Fruit fly (Drosophila melanogaster) whole organism, prepupa: ENCODE results near the gene CG12984.

Experiments used
- Blimp-1 ChIP-seq: fragments of 200-800 bp; sonication (Bioruptor generic); optimal IDR thresholded peaks from 3 replicates; lab custom pipeline; 2017; ENCODE audit warnings: missing biosample characterization, missing genetic modification characterization, mild to moderate bottlenecking, moderate library complexity, missing genetic modification reagents
- CG10631 ChIP-seq: fragments of 200-800 bp; sonication (Bioruptor generic); optimal IDR thresholded peaks from 2 replicates; lab custom pipeline; 2016; ENCODE audit warnings: missing biosample characterization, missing genetic modification characterization
- CG10669 ChIP-seq: fragments of 200-800 bp; sonication (Bioruptor generic); optimal IDR thresholded peaks from 3 replicates; lab custom pipeline; 2018; ENCODE audit warnings: missing biosample characterization, mild to moderate bottlenecking, missing genetic modification characterization, moderate library complexity
- CG11294 ChIP-seq: fragments of 200-800 bp; sonication (Bioruptor generic); IDR thresholded peaks from 2 replicates; pipeline ENCODE4 v1.3.6; 2022; ENCODE audit warnings: missing biosample characterization, missing genetic modification characterization
- CG11762 ChIP-seq: fragments of 200-800 bp; sonication (Bioruptor generic); optimal IDR thresholded peaks from 3 replicates; lab custom pipeline; 2016; ENCODE audit warnings: missing biosample characterization, missing genetic modification characterization; ENCODE audit not compliant: insufficient read depth
- CG11902 ChIP-seq: fragments of 200-800 bp; sonication (Bioruptor generic); optimal IDR thresholded peaks from 3 replicates; lab custom pipeline; 2016; ENCODE audit warnings: missing biosample characterization, missing genetic modification characterization
- CG1621 ChIP-seq: fragments of 200-800 bp; sonication (Bioruptor generic); optimal IDR thresholded peaks from 3 replicates; lab custom pipeline; 2018; ENCODE audit warnings: missing biosample characterization, mild to moderate bottlenecking, missing genetic modification characterization
- CG16779 ChIP-seq: fragments of 200-800 bp; sonication (Bioruptor generic); optimal IDR thresholded peaks from 3 replicates; lab custom pipeline; 2017; ENCODE audit warnings: missing biosample characterization, mild to moderate bottlenecking, missing genetic modification characterization
- CG3032 ChIP-seq: fragments of 200-800 bp; optimal IDR thresholded peaks from 2 replicates; lab custom pipeline; 2019; ENCODE audit warnings: missing biosample characterization, mild to moderate bottlenecking, missing genetic modification characterization, moderate library complexity
- CG34406 ChIP-seq: fragments of 200-800 bp; sonication (Bioruptor generic); optimal IDR thresholded peaks from 3 replicates; lab custom pipeline; 2016; ENCODE audit warnings: missing biosample characterization, missing genetic modification characterization
- CG3919 ChIP-seq: fragments of 200-800 bp; sonication (Bioruptor generic); optimal IDR thresholded peaks from 3 replicates; lab custom pipeline; 2016; ENCODE audit warnings: missing biosample characterization, missing genetic modification characterization
- CG6163 ChIP-seq: fragments of 200-800 bp; sonication (Bioruptor generic); IDR thresholded peaks from 3 replicates; pipeline ENCODE4 v1.3.6; 2022; ENCODE audit warnings: missing biosample characterization, missing genetic modification characterization
- CG6276 ChIP-seq: fragments of 200-800 bp; sonication (Bioruptor generic); optimal IDR thresholded peaks from 2 replicates; lab custom pipeline; 2017; ENCODE audit warnings: missing biosample characterization, mild to moderate bottlenecking, missing genetic modification characterization
- CG6854 ChIP-seq: fragments of 200-800 bp; sonication (Bioruptor generic); optimal IDR thresholded peaks from 2 replicates; lab custom pipeline; 2017; ENCODE audit warnings: missing biosample characterization, mild to moderate bottlenecking, missing genetic modification characterization
- CG8119 ChIP-seq: fragments of 200-800 bp; sonication (Bioruptor generic); IDR thresholded peaks from 3 replicates; pipeline ENCODE4 v1.3.6; 2022; ENCODE audit warnings: missing biosample characterization, missing genetic modification characterization
- CG8319 ChIP-seq: fragments of 200-800 bp; sonication (Bioruptor generic); optimal IDR thresholded peaks from 3 replicates; lab custom pipeline; 2016; ENCODE audit warnings: missing biosample characterization, missing genetic modification characterization
- CG8632 ChIP-seq: fragments of 200-800 bp; sonication (Bioruptor generic); optimal IDR thresholded peaks from 3 replicates; lab custom pipeline; 2016; ENCODE audit warnings: missing biosample characterization, missing genetic modification characterization
- CG9139 ChIP-seq: fragments of 200-800 bp; sonication (Bioruptor generic); optimal IDR thresholded peaks from 3 replicates; lab custom pipeline; 2017; ENCODE audit warnings: missing biosample characterization, mild to moderate bottlenecking, missing genetic modification characterization
- Eip75B ChIP-seq: fragments of 200-800 bp; sonication (Bioruptor generic); optimal IDR thresholded peaks from 3 replicates; lab custom pipeline; 2016; ENCODE audit warnings: missing biosample characterization, missing genetic modification characterization
- Eip93F ChIP-seq: fragments of 200-800 bp; sonication (Bioruptor generic); optimal IDR thresholded peaks from 2 replicates; lab custom pipeline; 2016; ENCODE audit warnings: missing biosample characterization, mild to moderate bottlenecking, missing genetic modification characterization
- Ets21C ChIP-seq: fragments of 200-800 bp; sonication (Bioruptor generic); optimal IDR thresholded peaks from 3 replicates; lab custom pipeline; 2016; ENCODE audit warnings: missing biosample characterization, missing genetic modification characterization
- Ets96B ChIP-seq: fragments of 200-800 bp; optimal IDR thresholded peaks from 2 replicates; lab custom pipeline; 2019; ENCODE audit warnings: missing biosample characterization, mild to moderate bottlenecking, missing genetic modification characterization, moderate library complexity
- Gug ChIP-seq: fragments of 200-800 bp; sonication (Bioruptor generic); IDR thresholded peaks from 2 replicates; pipeline ENCODE4 v1.3.6; 2022; ENCODE audit warnings: missing biosample characterization, missing genetic modification characterization
- Hr38 ChIP-seq: sonication (Bioruptor generic); optimal IDR thresholded peaks from 2 replicates; lab custom pipeline; 2016; ENCODE audit warnings: missing biosample characterization, missing genetic modification characterization
- Hr4 ChIP-seq: fragments of 200-800 bp; sonication (Bioruptor generic); optimal IDR thresholded peaks from 3 replicates; lab custom pipeline; 2016; ENCODE audit warnings: missing biosample characterization, missing genetic modification characterization
- Lpt ChIP-seq: fragments of 200-800 bp; sonication (Bioruptor generic); optimal IDR thresholded peaks from 3 replicates; lab custom pipeline; 2016; ENCODE audit warnings: missing biosample characterization, missing genetic modification characterization
- Met ChIP-seq: fragments of 200-800 bp; sonication (Bioruptor generic); optimal IDR thresholded peaks from 3 replicates; lab custom pipeline; 2016; ENCODE audit warnings: missing biosample characterization, missing genetic modification characterization
- Smox ChIP-seq: fragments of 200-800 bp; sonication (Bioruptor generic); optimal IDR thresholded peaks from 3 replicates; lab custom pipeline; 2016; ENCODE audit warnings: missing biosample characterization, missing genetic modification characterization
- Sox102F ChIP-seq: fragments of 200-800 bp; sonication (Bioruptor generic); optimal IDR thresholded peaks from 2 replicates; lab custom pipeline; 2016; ENCODE audit warnings: missing biosample characterization, mild to moderate bottlenecking, missing genetic modification characterization
- Sox14 ChIP-seq: fragments of 200-800 bp; sonication (Bioruptor generic); optimal IDR thresholded peaks from 3 replicates; lab custom pipeline; 2016; ENCODE audit warnings: missing biosample characterization, missing genetic modification characterization
- achi ChIP-seq: fragments of 200-800 bp; sonication (Bioruptor generic); optimal IDR thresholded peaks from 3 replicates; lab custom pipeline; 2016; ENCODE audit warnings: missing biosample characterization, missing genetic modification characterization
- acj6 ChIP-seq: fragments of 200-800 bp; sonication (Bioruptor generic); optimal IDR thresholded peaks from 3 replicates; lab custom pipeline; 2016; ENCODE audit warnings: missing biosample characterization, missing genetic modification characterization
- esn ChIP-seq: fragments of 200-800 bp; sonication (Bioruptor generic); optimal IDR thresholded peaks from 2 replicates; lab custom pipeline; 2016; ENCODE audit warnings: missing biosample characterization, mild to moderate bottlenecking, missing genetic modification characterization, moderate library complexity
- fd85E ChIP-seq: fragments of 200-800 bp; sonication (Bioruptor generic); optimal IDR thresholded peaks from 3 replicates; lab custom pipeline; 2016; ENCODE audit warnings: missing biosample characterization, missing genetic modification characterization
- fkh ChIP-seq: fragments of 200-800 bp; sonication (Bioruptor generic); optimal IDR thresholded peaks from 3 replicates; lab custom pipeline; 2017; ENCODE audit warnings: missing biosample characterization, mild to moderate bottlenecking, missing genetic modification characterization, moderate library complexity
- lz ChIP-seq: fragments of 200-800 bp; sonication (Bioruptor generic); optimal IDR thresholded peaks from 3 replicates; lab custom pipeline; 2016; ENCODE audit warnings: missing biosample characterization, missing genetic modification characterization
- net ChIP-seq: fragments of 200-800 bp; sonication (Bioruptor generic); optimal IDR thresholded peaks from 3 replicates; lab custom pipeline; 2016; ENCODE audit warnings: missing biosample characterization, missing genetic modification characterization
- pdm3 ChIP-seq: fragments of 200-800 bp; sonication (Bioruptor generic); optimal IDR thresholded peaks from 3 replicates; lab custom pipeline; 2016; ENCODE audit warnings: missing biosample characterization, missing genetic modification characterization
- spab ChIP-seq: fragments of 200-800 bp; sonication (Bioruptor generic); optimal IDR thresholded peaks from 2 replicates; lab custom pipeline; 2017; ENCODE audit warnings: missing biosample characterization, mild to moderate bottlenecking, missing genetic modification characterization, missing genetic modification reagents
- ss ChIP-seq, 2 experiments: fragments of 200-800 bp; sonication (Bioruptor generic); optimal IDR thresholded peaks; 2 replicates in 1 of 2; 3 replicates in 1 of 2; lab custom pipeline; 2017 to 2018; ENCODE audit warnings: mild to moderate bottlenecking in 2 of 2, missing biosample characterization in 2 of 2, missing genetic modification characterization in 2 of 2, moderate library complexity in 1 of 2
- svp ChIP-seq: fragments of 200-800 bp; sonication (Bioruptor generic); peaks from one replicate; lab custom pipeline; 2016; ENCODE audit warnings: missing biosample characterization, missing genetic modification characterization

Gene CG12984

DNA sequence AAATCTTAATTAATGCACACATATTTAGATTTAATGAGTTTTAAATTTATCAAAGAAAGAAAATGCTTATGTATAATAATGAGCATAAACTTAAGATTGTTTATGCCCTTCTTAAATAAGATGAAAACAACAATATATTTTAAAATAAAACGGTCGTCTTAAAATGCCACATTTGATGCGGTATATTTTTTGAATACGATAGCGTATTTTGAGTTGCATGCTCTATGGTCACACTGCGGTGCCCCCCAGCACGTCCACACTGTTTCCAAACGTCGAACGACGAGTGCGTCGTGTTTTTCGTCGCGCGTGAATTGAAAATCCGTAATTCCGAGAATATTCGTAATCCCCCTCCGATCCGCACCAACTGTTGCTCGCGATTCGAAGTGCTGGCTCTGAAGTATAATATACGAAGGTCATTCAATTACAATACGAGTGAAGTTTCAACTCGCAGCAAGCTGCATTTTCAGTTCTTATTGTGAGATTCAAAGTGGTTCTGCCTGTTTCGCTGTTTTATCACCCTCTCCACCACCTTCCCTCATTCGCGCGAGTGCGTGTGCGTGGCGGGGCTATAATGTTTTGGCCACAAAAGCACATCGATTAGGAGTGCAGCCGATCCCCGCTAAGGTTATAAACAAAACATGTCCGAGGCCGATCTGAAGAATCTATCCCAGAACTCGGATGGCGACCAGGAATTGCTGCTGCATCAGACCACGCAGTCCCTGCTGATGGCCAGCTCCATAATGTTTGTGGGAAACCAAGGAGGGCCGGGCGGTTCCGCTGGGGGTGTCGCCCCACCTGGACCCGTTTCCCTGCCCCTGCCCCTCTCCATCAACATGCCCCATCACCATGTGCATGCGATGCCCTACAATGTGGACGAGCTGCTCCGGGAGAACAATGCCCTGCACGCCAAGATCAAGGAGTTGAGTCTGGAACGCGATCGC is 43.1 kb downstream of the CG12984 start, which contains the start of gene siz (continued):
- TF ChIP-seq achi (no peak), CG6854 (peak; percentile 52)

dm6 chr3L:21035231-21035630 is 43.8 kb downstream of the CG12984 start:
- TF ChIP-seq Blimp-1 (GFP tag; lab: Kevin White, UChicago) (no peak), Hr38 (GFP tag; lab: Kevin White, UChicago) (no peak), CG11762 (no peak), Met (GFP tag; lab: Kevin White, UChicago) (no peak), CG11902 (GFP tag; lab: Kevin White, UChicago) (no peak), CG11294 (GFP tag; lab: Robert Waterston, UW) (no peak), Ets21C (GFP tag; lab: Kevin White, UChicago) (no peak), CG6854 (no peak), net (GFP tag; lab: Kevin White, UChicago) (no peak), acj6 (GFP tag; lab: Kevin White, UChicago) (no peak), CG34406 (GFP tag; lab: Kevin White, UChicago) (no peak), CG3032 (tag; lab: Kevin White, UChicago) (no peak), Sox102F (GFP tag; lab: Kevin White, UChicago) (no peak), CG8119 (GFP tag; lab: Robert Waterston, UW) (no peak)

- TF ChIP-seq CG6163 (GFP tag; lab: Robert Waterston, UW) = 0 out of 3 replicates have a peak, but pooled peaks have one; percentile 14
- TF ChIP-seq Gug (GFP tag; lab: Robert Waterston, UW) = no peak
- TF ChIP-seq net (GFP tag; lab: Kevin White, UChicago) = no peak
- TF ChIP-seq CG9139 (GFP tag; lab: Kevin White, UChicago) = no peak
- no peak for TF ChIP-seq Smox (GFP tag; lab: Kevin White, UChicago)
- TF ChIP-seq fd85E (GFP tag; lab: Kevin White, UChicago) = no peak
- no peak for TF ChIP-seq lz (GFP tag; lab: Kevin White, UChicago)
- TF ChIP-seq CG10631 (GFP tag; lab: Kevin White, UChicago) = no peak
- TF ChIP-seq esn (GFP tag; lab: Kevin White, UChicago) = peak; percentile 5
- TF ChIP-seq CG34406 (GFP tag; lab: Kevin White, UChicago) = no peak
- TF ChIP-seq svp (GFP tag; lab: Kevin White, UChicago) = peak; percentile 65
- no peak for TF ChIP-seq Ets96B (tag; lab: Kevin White, UChicago)
- TF ChIP-seq Lpt = no peak
- TF ChIP-seq Hr4 (GFP tag; lab: Kevin White, UChicago) = no peak
- TF ChIP-seq CG8319 = no peak
- no peak for TF ChIP-seq ss (GFP tag; optimal IDR thresholded peaks at IDR 0.05; lab: Kevin White, UChicago)
- peak; percentile 2 for TF ChIP-seq Met (GFP tag; lab: Kevin White, UChicago)
- no peak for TF ChIP-seq CG1621
- TF ChIP-seq fkh (GFP tag; lab: Kevin White, UChicago) = peak; percentile 84
- no peak for TF ChIP-seq CG16779
- TF ChIP-seq, all 60 proteins: peak for 5
Measured at dm6 chr3L:21036257-21036957, 44.9 kb downstream of the CG12984 start.

- no peak for TF ChIP-seq Ets21C (GFP tag; lab: Kevin White, UChicago)
- TF ChIP-seq Eip93F (GFP tag; lab: Kevin White, UChicago) = no peak
- TF ChIP-seq CG6163 (GFP tag; lab: Robert Waterston, UW) = peak; percentile 65; the same call in 2 of the 3 replicates
- TF ChIP-seq Hr38 (GFP tag; lab: Kevin White, UChicago) = no peak
- TF ChIP-seq Smox (GFP tag; lab: Kevin White, UChicago) = peak; percentile 28
- peak; percentile 56 for TF ChIP-seq CG6276 (GFP tag; lab: Kevin White, UChicago)
- peak; percentile 35 for TF ChIP-seq CG34406 (GFP tag; lab: Kevin White, UChicago)
- TF ChIP-seq CG3032 (tag; lab: Kevin White, UChicago) = no peak
- peak; percentile 64 for TF ChIP-seq pdm3 (GFP tag; lab: Kevin White, UChicago)
- peak; percentile 50 for TF ChIP-seq CG8632 (GFP tag; lab: Kevin White, UChicago)
- peak; percentile 10 for TF ChIP-seq CG10669 (GFP tag; lab: Kevin White, UChicago)
- peak; percentile 40 for TF ChIP-seq Eip75B
- no peak for TF ChIP-seq ss (GFP tag; optimal IDR thresholded peaks at IDR 0.05; lab: Kevin White, UChicago)
- peak; percentile 50 for TF ChIP-seq acj6 (GFP tag; lab: Kevin White, UChicago)
- no peak for TF ChIP-seq spab (GFP tag; lab: Kevin White, UChicago)
- peak; percentile 51 for TF ChIP-seq Met (GFP tag; lab: Kevin White, UChicago)
- TF ChIP-seq Sox14 (GFP tag; lab: Kevin White, UChicago) = peak; percentile 54
- no peak for TF ChIP-seq CG9139 (GFP tag; lab: Kevin White, UChicago)
- no peak for TF ChIP-seq Gug (GFP tag; lab: Robert Waterston, UW)
- peak; percentile 64 for TF ChIP-seq CG3919 (GFP tag; lab: Kevin White, UChicago)
- peak; percentile 75 for TF ChIP-seq svp (GFP tag; lab: Kevin White, UChicago)
- TF ChIP-seq CG1621 = no peak
- TF ChIP-seq fkh (GFP tag; lab: Kevin White, UChicago) = no peak
Measured at dm6 chr3L:21037404-21037803, 45.9 kb downstream of the CG12984 start.
